Worm (Caenorhabditis elegans) whole organism, L1 larva: Measurements from ENCODE around the gene unc-18.

Experiments used
- C04F5.9 ChIP-seq: sonication (generic microtip); optimal IDR thresholded peaks from 2 replicates; lab custom pipeline; 2016; ENCODE audit warnings: missing genetic modification characterization, missing compliant biosample characterization
- blmp-1 ChIP-seq: fragments of 150-350 bp; optimal IDR thresholded peaks from 2 replicates; lab custom pipeline; 2014; ENCODE audit warnings: missing biosample characterization, missing genetic modification characterization
- efl-3 ChIP-seq: fragments of 200-800 bp; sonication (Bioruptor generic); optimal IDR thresholded peaks from 2 replicates; lab custom pipeline; 2018; ENCODE audit warnings: mild to moderate bottlenecking, missing genetic modification characterization, missing compliant biosample characterization
- elt-3 ChIP-seq, 6 experiments: fragments of 150-350 bp in 1 of 6; sonication (generic microtip); optimal IDR thresholded peaks; 2 replicates each; lab custom pipeline; 2017 to 2018; ENCODE audit warnings: missing biosample characterization in 6 of 6, missing genetic modification characterization in 6 of 6, inconsistent platforms in 1 of 6
- grh-1 ChIP-seq: fragments of 200-800 bp; sonication (Bioruptor generic); IDR thresholded peaks from 2 replicates; pipeline ENCODE4 v1.3.6; 2022; ENCODE audit warnings: missing genetic modification reagents, missing genetic modification characterization, missing compliant biosample characterization
- isw-1 ChIP-seq: fragments of 200-800 bp; sonication (Bioruptor generic); IDR thresholded peaks from 2 replicates; pipeline ENCODE4 v1.3.6; 2022; ENCODE audit warnings: missing genetic modification characterization, missing compliant biosample characterization
- lsy-2 ChIP-seq, 2 experiments: fragments of 150-350 bp; optimal IDR thresholded peaks; 2 replicates each; lab custom pipeline; 2014; ENCODE audit warnings: missing biosample characterization in 2 of 2, missing genetic modification characterization in 2 of 2
- nhr-77 ChIP-seq: fragments of 150-350 bp; optimal IDR thresholded peaks from 2 replicates; lab custom pipeline; 2014; ENCODE audit warnings: missing biosample characterization, missing genetic modification characterization
- unc-98 ChIP-seq: fragments of 200-800 bp; sonication (Bioruptor generic); IDR thresholded peaks from 2 replicates; pipeline ENCODE4 v1.3.6; 2022; ENCODE audit warnings: missing genetic modification characterization, missing compliant biosample characterization
- ztf-4 ChIP-seq: fragments of 150-350 bp; optimal IDR thresholded peaks from 2 replicates; lab custom pipeline; 2014; ENCODE audit warnings: missing biosample characterization, missing genetic modification characterization

DNA sequence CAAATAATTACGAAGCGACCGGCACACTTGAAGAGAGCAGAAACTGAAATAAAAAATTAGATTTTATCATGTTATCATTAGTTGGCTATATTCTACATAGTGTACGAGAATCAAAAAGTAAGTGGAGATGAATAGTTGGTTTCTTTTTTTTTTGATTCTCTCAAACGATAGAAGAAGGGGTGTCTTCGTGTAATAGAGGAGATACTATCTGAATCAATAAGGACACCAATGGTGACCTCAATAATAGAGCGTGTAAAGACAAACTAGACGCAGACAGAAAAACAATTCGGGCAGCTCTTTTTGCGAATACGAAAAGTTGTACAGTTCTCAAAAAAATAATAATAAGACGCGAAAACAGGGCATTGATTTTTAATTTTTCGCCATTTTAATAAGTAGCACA is 20.2 kb upstream of the unc-18 start:
- TF ChIP-seq lsy-2 (tag; optimal IDR thresholded peaks at IDR 0.05; lab: Kevin White, UChicago) (no peak), nhr-77 (tag; lab: Kevin White, UChicago) (no peak), elt-3 (tag; optimal IDR thresholded peaks at IDR 0.05; lab: Kevin White, UChicago) (no peak), C04F5.9 (no peak), ztf-4 (no peak), isw-1 (no peak), unc-98 (no peak), grh-1 (GFP tag; lab: Robert Waterston, UW) (no peak), efl-3 (GFP tag; lab: Kevin White, UChicago) (no peak), blmp-1 (tag; lab: Kevin White, UChicago) (peak; percentile 7)
